Worm (Caenorhabditis elegans) whole organism, L2 larva: ENCODE data around the gene K10C9.4.

Source experiments
- C34F6.9 ChIP-seq: fragments of 150-350 bp; optimal IDR thresholded peaks from 2 replicates; lab custom pipeline; 2014; ENCODE audit warnings: missing biosample characterization, missing genetic modification characterization
- F13H6.1 ChIP-seq: sonication (generic microtip); optimal IDR thresholded peaks from 2 replicates; lab custom pipeline; 2016; ENCODE audit warnings: missing genetic modification characterization, missing compliant biosample characterization
- R02D3.7 ChIP-seq: fragments of 150-350 bp; optimal IDR thresholded peaks from 2 replicates; lab custom pipeline; 2014; ENCODE audit warnings: missing biosample characterization, missing genetic modification characterization
- alr-1 ChIP-seq: fragments of 150-350 bp; optimal IDR thresholded peaks from 2 replicates; lab custom pipeline; 2014; ENCODE audit warnings: missing biosample characterization, missing genetic modification characterization
- aly-2 ChIP-seq: fragments of 150-350 bp; optimal IDR thresholded peaks from 2 replicates; lab custom pipeline; 2014; ENCODE audit warnings: missing biosample characterization, missing genetic modification characterization
- ama-1 ChIP-seq: fragments of 150-350 bp; optimal IDR thresholded peaks from 2 replicates; lab custom pipeline; 2018; ENCODE audit warnings: inconsistent platforms
- blmp-1 ChIP-seq: sonication (generic microtip); optimal IDR thresholded peaks from 2 replicates; lab custom pipeline; 2017; ENCODE audit warnings: missing genetic modification characterization, mild to moderate bottlenecking, missing compliant biosample characterization, antibody characterized with exemption, moderate library complexity; ENCODE audit not compliant: insufficient read depth
- ceh-16 ChIP-seq: fragments of 150-350 bp; optimal IDR thresholded peaks from 2 replicates; lab custom pipeline; 2014; ENCODE audit warnings: missing biosample characterization, missing genetic modification characterization
- crh-2 ChIP-seq: sonication (generic microtip); optimal IDR thresholded peaks from 2 replicates; lab custom pipeline; 2017; ENCODE audit warnings: missing biosample characterization, missing genetic modification characterization
- elt-1 ChIP-seq: fragments of 150-350 bp; optimal IDR thresholded peaks from 2 replicates; lab custom pipeline; 2014; ENCODE audit warnings: missing biosample characterization, missing genetic modification characterization
- elt-3 ChIP-seq: sonication (generic microtip); optimal IDR thresholded peaks from 2 replicates; lab custom pipeline; 2017; ENCODE audit warnings: missing biosample characterization, missing genetic modification characterization
- fos-1 ChIP-seq: fragments of 150-350 bp; optimal IDR thresholded peaks from 2 replicates; lab custom pipeline; 2014; ENCODE audit warnings: missing biosample characterization, missing genetic modification characterization
- lin-11 ChIP-seq: fragments of 150-350 bp; sonication (generic microtip); optimal IDR thresholded peaks from 2 replicates; lab custom pipeline; 2014; ENCODE audit warnings: missing biosample characterization, missing genetic modification characterization, inconsistent platforms, mixed read lengths
- lin-13 ChIP-seq: fragments of 150-350 bp; optimal IDR thresholded peaks from 2 replicates; lab custom pipeline; 2014; ENCODE audit warnings: missing biosample characterization, missing genetic modification reagents, missing genetic modification characterization
- lin-39 ChIP-seq: fragments of 150-350 bp; optimal IDR thresholded peaks from 2 replicates; lab custom pipeline; 2014; ENCODE audit warnings: missing biosample characterization, missing genetic modification reagents, missing genetic modification characterization
- mab-5 ChIP-seq: fragments of 150-350 bp; optimal IDR thresholded peaks from 2 replicates; lab custom pipeline; 2014; ENCODE audit warnings: missing biosample characterization, missing genetic modification characterization
- mbf-1 ChIP-seq: sonication (generic microtip); optimal IDR thresholded peaks from 2 replicates; lab custom pipeline; 2017; ENCODE audit warnings: missing biosample characterization, missing genetic modification characterization
- mdl-1 ChIP-seq, 2 experiments: fragments of 150-350 bp in 1 of 2; sonication (generic microtip) in 1 of 2; optimal IDR thresholded peaks; 2 replicates each; lab custom pipeline; 2017; ENCODE audit warnings: missing biosample characterization in 2 of 2, missing genetic modification characterization in 2 of 2
- nhr-10 ChIP-seq: sonication (generic microtip); optimal IDR thresholded peaks from 2 replicates; lab custom pipeline; 2017; ENCODE audit warnings: missing biosample characterization, missing genetic modification characterization
- nhr-11 ChIP-seq: fragments of 150-350 bp; optimal IDR thresholded peaks from 2 replicates; lab custom pipeline; 2014; ENCODE audit warnings: missing biosample characterization, missing genetic modification characterization
- nhr-12 ChIP-seq: fragments of 150-350 bp; optimal IDR thresholded peaks from 2 replicates; lab custom pipeline; 2014; ENCODE audit warnings: missing biosample characterization, missing genetic modification characterization
- nhr-129 ChIP-seq: fragments of 150-350 bp; optimal IDR thresholded peaks from 2 replicates; lab custom pipeline; 2014; ENCODE audit warnings: missing biosample characterization, missing genetic modification characterization
- nhr-21 ChIP-seq: fragments of 150-350 bp; optimal IDR thresholded peaks from 2 replicates; lab custom pipeline; 2014; ENCODE audit warnings: missing biosample characterization, missing genetic modification characterization
- nhr-23 ChIP-seq: fragments of 150-350 bp; optimal IDR thresholded peaks from 2 replicates; lab custom pipeline; 2014; ENCODE audit warnings: missing biosample characterization, missing genetic modification reagents, missing genetic modification characterization
- nhr-6 ChIP-seq: fragments of 150-350 bp; optimal IDR thresholded peaks from 2 replicates; lab custom pipeline; 2014; ENCODE audit warnings: missing biosample characterization, missing genetic modification characterization
- nhr-77 ChIP-seq: fragments of 150-350 bp; optimal IDR thresholded peaks from 2 replicates; lab custom pipeline; 2014; ENCODE audit warnings: missing biosample characterization, missing genetic modification characterization
- peb-1 ChIP-seq: fragments of 150-350 bp; optimal IDR thresholded peaks from 2 replicates; lab custom pipeline; 2014; ENCODE audit warnings: missing biosample characterization, missing genetic modification characterization
- skn-1 ChIP-seq: sonication (generic microtip); optimal IDR thresholded peaks from 2 replicates; lab custom pipeline; 2017; ENCODE audit warnings: missing biosample characterization, missing genetic modification characterization
- snpc-4 ChIP-seq: fragments of 150-350 bp; optimal IDR thresholded peaks from 2 replicates; lab custom pipeline; 2014; ENCODE audit warnings: missing biosample characterization, missing genetic modification characterization
- unc-39 ChIP-seq: fragments of 150-350 bp; optimal IDR thresholded peaks from 2 replicates; lab custom pipeline; 2014; ENCODE audit warnings: missing biosample characterization, missing genetic modification characterization
- ztf-11 ChIP-seq: sonication (generic microtip); optimal IDR thresholded peaks from 2 replicates; lab custom pipeline; 2017; ENCODE audit warnings: missing biosample characterization, missing genetic modification characterization
- ztf-4 ChIP-seq: fragments of 150-350 bp; optimal IDR thresholded peaks from 2 replicates; lab custom pipeline; 2014; ENCODE audit warnings: missing biosample characterization, missing genetic modification characterization

Gene K10C9.4

DNA sequence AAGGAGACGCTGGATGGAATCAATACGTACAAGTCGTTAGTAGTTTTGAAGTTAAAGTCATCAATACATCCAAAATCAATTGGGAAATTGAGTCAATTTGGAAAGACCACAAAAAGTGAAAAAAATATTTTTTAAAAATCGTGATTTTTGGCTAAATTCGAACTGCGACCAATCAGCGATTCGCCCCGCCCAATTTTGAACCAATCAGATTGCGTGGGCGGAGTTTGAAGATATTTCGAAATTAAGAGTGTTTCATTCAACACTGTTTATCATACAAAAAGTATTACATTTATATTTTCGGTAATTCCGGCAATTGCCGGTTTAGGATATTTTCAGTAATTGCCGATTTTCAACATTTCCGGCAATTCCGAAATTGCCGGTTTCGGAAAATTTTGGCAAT is 35.6 kb downstream of the K10C9.4 start:
- TF ChIP-seq crh-2 (tag; lab: Kevin White, UChicago) (no peak), nhr-21 (tag; lab: Kevin White, UChicago) (no peak), nhr-10 (no peak), ceh-16 (tag; lab: Kevin White, UChicago) (no peak), mbf-1 (tag; lab: Kevin White, UChicago) (no peak), aly-2 (tag; lab: Kevin White, UChicago) (no peak), nhr-12 (tag; lab: Kevin White, UChicago) (no peak), lin-11 (no peak), ztf-11 (tag; lab: Kevin White, UChicago) (no peak)

DNA sequence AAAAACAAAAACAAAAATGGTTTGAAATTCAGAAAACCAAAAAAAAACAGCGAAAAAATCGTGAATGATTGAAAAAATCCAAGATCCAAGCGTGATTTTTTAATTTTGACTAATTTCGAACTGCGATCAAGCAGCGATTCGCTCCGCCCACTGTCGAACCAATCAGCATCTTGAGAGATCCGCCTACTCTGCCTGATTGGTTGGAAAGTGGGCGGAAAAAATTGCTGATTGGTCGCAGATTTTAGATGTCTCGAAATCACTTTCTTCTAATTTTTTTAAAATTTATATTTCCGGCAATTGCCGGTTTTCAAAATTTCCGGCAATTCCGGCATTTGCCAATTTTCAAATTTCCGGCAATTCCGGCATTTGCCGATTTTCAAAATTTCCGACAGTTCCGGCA is 37.6 kb downstream of the K10C9.4 start:
- TF ChIP-seq lin-39 (tag; lab: Kevin White, UChicago) (no peak), nhr-6 (tag; lab: Kevin White, UChicago) (no peak), nhr-77 (tag; lab: Kevin White, UChicago) (no peak), F13H6.1 (tag; lab: Kevin White, UChicago) (no peak), lin-13 (no peak), alr-1 (tag; lab: Kevin White, UChicago) (no peak), C34F6.9 (tag; lab: Kevin White, UChicago) (no peak)
- TF ChIP-seq, all 48 proteins: peak for 0

DNA sequence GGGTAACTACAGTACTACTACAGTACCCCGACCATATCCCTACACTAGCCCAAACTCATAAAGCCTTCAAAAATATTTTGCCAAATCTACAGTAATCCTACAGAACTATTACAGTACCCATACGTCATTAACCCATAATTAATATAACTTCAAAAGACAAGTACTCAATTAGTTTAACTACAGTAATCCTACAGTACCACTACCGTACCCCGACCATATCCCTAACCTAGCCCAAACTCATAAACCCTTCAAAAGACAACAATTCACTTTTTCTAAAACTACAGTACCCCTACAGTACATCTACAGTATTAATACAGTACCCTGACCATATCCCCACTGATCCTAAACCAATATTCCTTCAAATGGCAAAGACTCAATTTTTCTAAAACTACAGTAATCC is 39.2 kb downstream of the K10C9.4 start:
- no peak for TF ChIP-seq lin-11
- no peak for TF ChIP-seq nhr-129 (tag; lab: Kevin White, UChicago)
- no peak for TF ChIP-seq crh-2 (tag; lab: Kevin White, UChicago)
- TF ChIP-seq elt-3: no peak
- TF ChIP-seq skn-1 (tag; lab: Kevin White, UChicago): no peak
- TF ChIP-seq lin-39 (tag; lab: Kevin White, UChicago): no peak
- no peak for TF ChIP-seq ama-1 (lab: Kevin White, UChicago)
- TF ChIP-seq blmp-1 (tag; lab: Kevin White, UChicago): no peak
- TF ChIP-seq unc-39 (tag; lab: Kevin White, UChicago): no peak
- no peak for TF ChIP-seq nhr-23 (tag; lab: Kevin White, UChicago)
- TF ChIP-seq F13H6.1 (tag; lab: Kevin White, UChicago): no peak
- TF ChIP-seq nhr-77 (tag; lab: Kevin White, UChicago): no peak
- no peak for TF ChIP-seq peb-1

DNA sequence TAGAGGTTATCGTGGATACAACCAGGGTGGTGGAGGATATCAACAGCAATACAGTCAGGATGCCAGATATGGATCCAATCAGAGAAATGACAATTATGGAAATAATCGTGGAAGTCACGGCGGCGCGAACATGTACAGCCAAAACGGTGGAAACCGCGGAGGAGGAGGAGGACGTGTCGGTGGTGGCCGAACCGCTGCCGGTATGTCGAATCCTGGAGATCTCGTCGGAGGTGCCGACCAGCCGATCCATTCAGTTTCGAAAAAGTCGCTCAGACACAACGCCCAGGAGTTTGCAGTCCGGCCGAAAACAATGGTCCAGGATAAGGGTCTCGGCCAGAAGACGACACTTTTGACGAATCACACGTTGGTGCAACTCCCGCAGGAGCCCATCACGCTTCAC is 43.8 kb downstream of the K10C9.4 start:
- TF ChIP-seq nhr-10: no peak
- TF ChIP-seq mdl-1 (tag; optimal IDR thresholded peaks at IDR 0.05; lab: Kevin White, UChicago): no peak
- no peak for TF ChIP-seq R02D3.7 (tag; lab: Kevin White, UChicago)
- TF ChIP-seq elt-1 (tag; lab: Kevin White, UChicago): no peak
- no peak for TF ChIP-seq nhr-23 (tag; lab: Kevin White, UChicago)
- TF ChIP-seq lin-11: no peak
- no peak for TF ChIP-seq skn-1 (tag; lab: Kevin White, UChicago)

DNA sequence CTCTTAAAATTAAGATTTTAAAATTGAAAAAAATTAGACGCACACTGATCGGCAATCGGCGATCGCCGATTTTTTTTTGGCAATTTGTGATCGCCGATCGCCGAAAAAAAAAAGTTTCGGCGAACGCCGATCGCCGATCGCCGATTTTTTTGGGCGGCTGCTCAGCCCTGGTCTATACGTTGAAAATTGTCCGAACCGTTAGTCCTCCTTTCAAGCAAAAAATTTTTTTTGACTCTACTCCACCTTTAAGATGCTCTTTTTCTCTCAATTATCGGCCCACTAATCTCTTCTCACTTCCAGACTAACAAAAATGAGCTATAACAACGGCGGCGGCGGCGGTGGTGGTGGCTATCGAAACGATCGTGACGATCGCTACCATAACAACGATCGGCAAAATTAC is 44.3 kb downstream of the K10C9.4 start, which contains the start of gene ergo-1:
TSS of gene ergo-1 (plus strand) at position 301 of the 400 bp plus-strand sequence.
- TF ChIP-seq fos-1 (tag; lab: Kevin White, UChicago) (no peak), skn-1 (tag; lab: Kevin White, UChicago) (no peak), crh-2 (tag; lab: Kevin White, UChicago) (no peak), ceh-16 (tag; lab: Kevin White, UChicago) (no peak), nhr-6 (tag; lab: Kevin White, UChicago) (no peak), ztf-4 (tag; lab: Kevin White, UChicago) (no peak), mab-5 (no peak), nhr-11 (tag; lab: Kevin White, UChicago) (no peak), lin-39 (tag; lab: Kevin White, UChicago) (no peak), snpc-4 (no peak), aly-2 (tag; lab: Kevin White, UChicago) (no peak)

DNA sequence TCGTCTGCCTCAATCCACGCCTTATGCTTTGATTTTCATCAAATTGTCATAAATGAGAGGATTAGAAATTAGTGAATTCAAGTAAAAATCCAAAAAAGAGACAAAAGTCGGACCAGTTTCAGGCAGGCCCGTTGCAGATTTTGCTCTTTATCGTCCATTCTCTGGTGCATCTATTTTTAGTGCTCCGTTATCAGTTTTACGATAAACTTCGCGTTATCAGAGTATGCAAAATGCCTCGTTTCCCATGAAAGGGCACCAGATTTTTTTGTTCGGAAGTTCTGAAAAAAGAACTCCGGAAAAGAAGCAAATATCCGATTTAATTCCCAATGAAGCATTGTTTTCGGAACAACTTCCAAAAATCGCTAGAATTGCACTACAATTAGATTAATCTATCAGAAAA is 46.9 kb downstream of the K10C9.4 start:
- peak; percentile 27 for TF ChIP-seq fos-1 (tag; lab: Kevin White, UChicago)
- no peak for TF ChIP-seq lin-11
- TF ChIP-seq, all 48 proteins: peak for 1
